Fruit fly (Drosophila melanogaster): ENCODE data around the gene EloA.

Gene EloA

DNA sequence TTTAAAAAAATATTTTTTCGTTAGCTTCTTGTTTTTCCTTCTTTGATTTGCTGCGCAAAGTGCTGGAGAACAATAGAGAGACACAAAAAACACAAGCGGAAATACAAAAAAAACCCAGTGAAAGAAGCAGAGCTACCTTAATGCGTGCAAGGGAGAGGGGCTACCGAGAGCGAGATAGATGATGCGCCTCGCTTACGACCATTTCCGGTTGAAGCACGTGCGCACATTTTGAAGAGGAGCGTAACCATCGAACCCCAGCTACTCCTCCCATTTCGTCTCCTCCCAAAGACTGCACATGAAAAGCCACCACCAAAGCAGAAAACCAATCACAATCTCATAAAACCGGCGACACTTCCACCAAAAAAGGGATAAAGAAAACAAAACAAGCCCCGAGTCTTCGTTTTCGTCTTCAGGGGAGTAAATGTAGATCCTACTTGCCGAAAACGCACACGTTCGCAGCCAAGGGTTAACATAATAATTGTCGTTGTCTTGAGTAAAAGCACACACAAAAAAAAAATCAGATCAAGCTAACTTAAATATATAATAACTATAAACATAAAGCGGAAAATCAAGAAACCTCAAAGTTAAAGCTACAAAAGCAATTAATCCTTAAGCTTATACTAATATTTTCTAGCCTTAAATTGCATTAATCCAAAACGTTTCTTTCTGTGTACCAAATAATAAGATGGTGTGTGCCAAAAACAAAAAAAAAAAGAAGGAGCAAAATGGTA is 45.9 kb downstream of the EloA start (continued):
- peak; percentile 56 for TF ChIP-seq CG6765 (GFP tag; optimal IDR thresholded peaks at IDR 0.05)
- no peak for TF ChIP-seq tx (GFP tag; optimal IDR thresholded peaks at IDR 0.05)
- no peak for TF ChIP-seq CG9437 (GFP tag; optimal IDR thresholded peaks at IDR 0.05)
- TF ChIP-seq Spps (tag; optimal IDR thresholded peaks at IDR 0.05), result peak; percentile 23
- no peak for TF ChIP-seq CG10366 (GFP tag; IDR thresholded peaks at IDR 0.05)
- TF ChIP-seq lola (GFP tag; optimal IDR thresholded peaks at IDR 0.05), result peak in 1 of 3 experiments; percentile 60
- peak; percentile 34 for TF ChIP-seq CG2678 (tag; optimal IDR thresholded peaks at IDR 0.05)
- TF ChIP-seq yki (optimal IDR thresholded peaks at IDR 0.05), result no peak
- TF ChIP-seq cas (GFP tag; IDR thresholded peaks at IDR 0.05), result no peak
- TF ChIP-seq wek (GFP tag; optimal IDR thresholded peaks at IDR 0.05), result peak; percentile 26
- peak; percentile 23 for TF ChIP-seq CG8924 (tag; optimal IDR thresholded peaks at IDR 0.05)
- peak; percentile 81 for TF ChIP-seq dmrt11E (tag; optimal IDR thresholded peaks at IDR 0.05)
- TF ChIP-seq Abd-B (GFP tag; optimal IDR thresholded peaks at IDR 0.05), result peak; percentile 35
- no peak for TF ChIP-seq CG17802 (tag; optimal IDR thresholded peaks at IDR 0.05)
- no peak for TF ChIP-seq org-1 (GFP tag; optimal IDR thresholded peaks at IDR 0.05)
- no peak for TF ChIP-seq chn (GFP tag; optimal IDR thresholded peaks at IDR 0.05)
- TF ChIP-seq peb (GFP tag; IDR thresholded peaks at IDR 0.05), result no peak
- no peak for TF ChIP-seq ssp (GFP tag; IDR thresholded peaks at IDR 0.05)
- no peak for TF ChIP-seq CG32772 (GFP tag; IDR thresholded peaks at IDR 0.05)
- peak; percentile 24 for TF ChIP-seq Meics (GFP tag; optimal IDR thresholded peaks at IDR 0.05)
- TF ChIP-seq stc (GFP tag; IDR thresholded peaks at IDR 0.05), result no peak
- 0 out of 2 replicates have a peak, but pooled peaks have one; percentile 24 for TF ChIP-seq slbo (GFP tag; IDR thresholded peaks at IDR 0.05)
- 0 out of 4 replicates have a peak, but pooled peaks have one; percentile 14 for TF ChIP-seq chinmo (GFP tag; IDR thresholded peaks at IDR 0.05; ENCODE audit: partially characterized antibody)
- TF ChIP-seq CG1233 (GFP tag; optimal IDR thresholded peaks at IDR 0.05), result peak; percentile 9
- TF ChIP-seq CG18262 (tag; optimal IDR thresholded peaks at IDR 0.05), result peak; percentile 69
- TF ChIP-seq CG14441 (GFP tag; IDR thresholded peaks at IDR 0.05), result no peak
- no peak for TF ChIP-seq hb (GFP tag; IDR thresholded peaks at IDR 0.05; ENCODE audit: partially characterized antibody)
- TF ChIP-seq tin (GFP tag; optimal IDR thresholded peaks at IDR 0.05), result peak; percentile 13
- peak; percentile 63 for TF ChIP-seq CG15696 (tag; optimal IDR thresholded peaks at IDR 0.05)
- no peak for TF ChIP-seq so (GFP tag; IDR thresholded peaks at IDR 0.05)
- no peak for TF ChIP-seq CG6175 (GFP tag; IDR thresholded peaks at IDR 0.05)
- TF ChIP-seq CG18476 (GFP tag; optimal IDR thresholded peaks at IDR 0.05), result peak; percentile 9
- TF ChIP-seq CG10654 (GFP tag; optimal IDR thresholded peaks at IDR 0.05), result peak; percentile 20
- TF ChIP-seq en (GFP tag; optimal IDR thresholded peaks at IDR 0.05), result no peak
- peak; percentile 72 for TF ChIP-seq gem (tag; optimal IDR thresholded peaks at IDR 0.05)
- no peak for TF ChIP-seq CG2120 (GFP tag; optimal IDR thresholded peaks at IDR 0.05)
- TF ChIP-seq Sin3A (optimal IDR thresholded peaks at IDR 0.05), result no peak
- peak; percentile 82 for TF ChIP-seq Nf-YB (GFP tag; optimal IDR thresholded peaks at IDR 0.05)
- peak in 1 of 2 experiments; percentile 16 for TF ChIP-seq dpn (GFP tag; optimal IDR thresholded peaks at IDR 0.05)
- TF ChIP-seq CG5953 (GFP tag; IDR thresholded peaks at IDR 0.05), result 0 out of 2 replicates have a peak, but pooled peaks have one; percentile 6
- no peak for TF ChIP-seq fru (optimal IDR thresholded peaks at IDR 0.05)
- TF ChIP-seq CG12942 (GFP tag; optimal IDR thresholded peaks at IDR 0.05), result peak; percentile 10
- no peak for TF ChIP-seq unc-4 (GFP tag; IDR thresholded peaks at IDR 0.05; ENCODE audit: partially characterized antibody)
- no peak for TF ChIP-seq toy (GFP tag; IDR thresholded peaks at IDR 0.05)
- no peak for TF ChIP-seq Bgb (GFP tag; IDR thresholded peaks at IDR 0.05; ENCODE audit: partially characterized antibody)
- TF ChIP-seq Taf1 (GFP tag; IDR thresholded peaks at IDR 0.05), result no peak
- no peak for TF ChIP-seq twi (tag; optimal IDR thresholded peaks at IDR 0.05)
- TF ChIP-seq CG9215 (GFP tag; IDR thresholded peaks at IDR 0.05), result no peak; the same call in 1 of the 2 replicates
- TF ChIP-seq CG30431 (GFP tag; optimal IDR thresholded peaks at IDR 0.05), result no peak
- peak; percentile 25 for TF ChIP-seq CG17359 (tag; optimal IDR thresholded peaks at IDR 0.05)
